Fruit fly (Drosophila melanogaster) Kc167 (cell line): ENCODE results near the gene CG10725.

Experiments
- h ChIP-seq: fragments of >200 bp; optimal IDR thresholded peaks from 3 replicates; lab custom pipeline; 2018; ENCODE audit warnings: missing external identifiers
- insv ChIP-seq: fragments of >200 bp; optimal IDR thresholded peaks from 3 replicates; lab custom pipeline; 2018; ENCODE audit warnings: missing external identifiers
- psq ChIP-seq: fragments of >200 bp; optimal IDR thresholded peaks from 2 replicates; lab custom pipeline; 2017; ENCODE audit warnings: missing external identifiers
- ttk ChIP-seq: sonication (Bioruptor generic); optimal IDR thresholded peaks from 2 replicates; lab custom pipeline; 2017; ENCODE audit warnings: missing external identifiers

- TF ChIP-seq psq (lab: Kevin White, UChicago): no peak
- no peak for TF ChIP-seq h (lab: Kevin White, UChicago)
- no peak for TF ChIP-seq ttk
- TF ChIP-seq insv: no peak
Observed at dm6 chr3L:13437036-13437435, 718 bp upstream of the CG10725 start, which contains the start of gene CG10154.
